Fruit fly (Drosophila melanogaster) whole organism, pupa: ENCODE results near the gene MED6.

Source experiments
- CG12605 ChIP-seq: fragments of 200-800 bp; sonication (Bioruptor generic); IDR thresholded peaks from 2 replicates; pipeline ENCODE4 v1.3.6; 2022; ENCODE audit warnings: missing biosample characterization, missing genetic modification characterization
- CG13204 ChIP-seq: fragments of 200-800 bp; sonication (Bioruptor generic); optimal IDR thresholded peaks from 2 replicates; lab custom pipeline; 2018; ENCODE audit warnings: missing biosample characterization, mild to moderate bottlenecking, missing genetic modification characterization, moderate library complexity
- CG14655 ChIP-seq: fragments of 200-800 bp; sonication (Bioruptor generic); optimal IDR thresholded peaks from 3 replicates; lab custom pipeline; 2017; ENCODE audit warnings: mild to moderate bottlenecking, missing biosample characterization, missing genetic modification reagents, missing genetic modification characterization
- CG15710 ChIP-seq: fragments of 200-800 bp; sonication (Bioruptor generic); optimal IDR thresholded peaks from 2 replicates; lab custom pipeline; 2018; ENCODE audit warnings: missing biosample characterization, mild to moderate bottlenecking, missing genetic modification characterization, moderate library complexity
- CG34367 ChIP-seq: fragments of 200-800 bp; sonication (Bioruptor generic); optimal IDR thresholded peaks from 2 replicates; lab custom pipeline; 2018; ENCODE audit warnings: missing biosample characterization, mild to moderate bottlenecking, missing genetic modification characterization
- CG9948 ChIP-seq: fragments of 200-800 bp; sonication (Bioruptor generic); optimal IDR thresholded peaks from 2 replicates; lab custom pipeline; 2018; ENCODE audit warnings: missing biosample characterization, mild to moderate bottlenecking, missing genetic modification characterization, moderate library complexity
- D1 ChIP-seq: fragments of 200-800 bp; sonication (Bioruptor generic); optimal IDR thresholded peaks from 2 replicates; lab custom pipeline; 2018; ENCODE audit warnings: missing biosample characterization, mild to moderate bottlenecking, missing genetic modification characterization, moderate library complexity
- EcR ChIP-seq: fragments of 200-800 bp; sonication (Bioruptor generic); optimal IDR thresholded peaks from 3 replicates; lab custom pipeline; 2019; ENCODE audit warnings: missing biosample characterization, missing genetic modification characterization, mild to moderate bottlenecking, moderate library complexity, missing genetic modification reagents
- Ets98B ChIP-seq: fragments of 200-800 bp; sonication (Bioruptor generic); IDR thresholded peaks from 2 replicates; pipeline ENCODE4 v1.3.6; 2022; ENCODE audit warnings: missing biosample characterization, missing genetic modification characterization
- gl ChIP-seq: fragments of 200-800 bp; sonication (Bioruptor generic); optimal IDR thresholded peaks from 2 replicates; lab custom pipeline; 2018; ENCODE audit warnings: missing biosample characterization, mild to moderate bottlenecking, missing genetic modification characterization

- TF ChIP-seq Ets98B (GFP tag; lab: Robert Waterston, UW), result no peak
- TF ChIP-seq CG13204 (GFP tag; lab: Kevin White, UChicago), result no peak
- TF ChIP-seq gl (tag; lab: Kevin White, UChicago), result no peak
- TF ChIP-seq CG15710 (tag; lab: Kevin White, UChicago), result no peak
- TF ChIP-seq EcR (GFP tag; lab: Kevin White, UChicago), result no peak
- no peak for TF ChIP-seq CG9948 (tag; lab: Kevin White, UChicago)
- TF ChIP-seq CG14655, result no peak
- TF ChIP-seq CG12605, result no peak
- no peak for TF ChIP-seq D1 (tag; lab: Kevin White, UChicago)
- no peak for TF ChIP-seq CG34367
These were observed 20.7 kb downstream of the MED6 start for dm6 chr3R:9747900-9748663.
